Fruit fly (Drosophila melanogaster) whole organism, adult: ENCODE data around the gene NT1.

Experiments used
- CG12768 ChIP-seq: fragments of 200-800 bp; sonication (Bioruptor generic); optimal IDR thresholded peaks from 2 replicates; lab custom pipeline; 2017; ENCODE audit warnings: missing biosample characterization, missing genetic modification characterization, mild to moderate bottlenecking, moderate library complexity, missing genetic modification reagents
- Clk ChIP-seq: fragments of 200-800 bp; sonication (Bioruptor generic); optimal IDR thresholded peaks from 2 replicates; lab custom pipeline; 2017; ENCODE audit warnings: missing biosample characterization, missing genetic modification characterization
- Hr96 ChIP-seq: fragments of 200-800 bp; sonication (Bioruptor generic); optimal IDR thresholded peaks from 2 replicates; lab custom pipeline; 2016; ENCODE audit warnings: missing biosample characterization, missing genetic modification characterization

dm6 chr3L:4460307-4461088 is 47.7 kb downstream of the NT1 start, which contains the start of gene CG15022:
- TF ChIP-seq Clk (GFP tag; lab: Kevin White, UChicago), result no peak
- TF ChIP-seq Hr96 (GFP tag; lab: Kevin White, UChicago), result no peak
- no peak for TF ChIP-seq CG12768
